Worm (Caenorhabditis elegans) whole organism, late embryonic: ENCODE measurements around the gene Y56A3A.7.

Source experiments
- ceh-45 ChIP-seq: fragments of 200-800 bp; sonication (Bioruptor generic); IDR thresholded peaks from 2 replicates; pipeline ENCODE4 v1.3.6; 2022; ENCODE audit warnings: missing genetic modification reagents, missing genetic modification characterization, missing compliant biosample characterization
- ceh-6 ChIP-seq: fragments of 200-800 bp; sonication (Bioruptor generic); optimal IDR thresholded peaks from 2 replicates; lab custom pipeline; 2018; ENCODE audit warnings: mild to moderate bottlenecking, missing genetic modification characterization, missing compliant biosample characterization
- dmd-4 ChIP-seq: sonication (generic microtip); optimal IDR thresholded peaks from 2 replicates; lab custom pipeline; 2016; ENCODE audit warnings: borderline replicate concordance, missing genetic modification characterization, missing compliant biosample characterization
- hlh-8 ChIP-seq: sonication (generic microtip); optimal IDR thresholded peaks from 2 replicates; lab custom pipeline; 2016; ENCODE audit warnings: missing genotype, missing genetic modification characterization, missing compliant biosample characterization
- nfya-1 ChIP-seq: sonication (generic microtip); optimal IDR thresholded peaks from 2 replicates; lab custom pipeline; 2017; ENCODE audit warnings: missing genetic modification characterization, mild to moderate bottlenecking, missing compliant biosample characterization, antibody characterized with exemption, moderate library complexity
- nhr-11 ChIP-seq: fragments of 150-350 bp; optimal IDR thresholded peaks from 2 replicates; lab custom pipeline; 2014; ENCODE audit warnings: missing biosample characterization, missing genetic modification characterization
- rnt-1 ChIP-seq: sonication (generic microtip); optimal IDR thresholded peaks from 2 replicates; lab custom pipeline; 2016; ENCODE audit warnings: missing genetic modification characterization, missing compliant biosample characterization
- sox-4 ChIP-seq: sonication (generic microtip); optimal IDR thresholded peaks from 2 replicates; lab custom pipeline; 2017; ENCODE audit warnings: mild to moderate bottlenecking, missing genetic modification characterization, inconsistent platforms, missing compliant biosample characterization
- unc-86 ChIP-seq: sonication (generic microtip); optimal IDR thresholded peaks from 2 replicates; lab custom pipeline; 2016; ENCODE audit warnings: missing genetic modification characterization, missing compliant biosample characterization

DNA sequence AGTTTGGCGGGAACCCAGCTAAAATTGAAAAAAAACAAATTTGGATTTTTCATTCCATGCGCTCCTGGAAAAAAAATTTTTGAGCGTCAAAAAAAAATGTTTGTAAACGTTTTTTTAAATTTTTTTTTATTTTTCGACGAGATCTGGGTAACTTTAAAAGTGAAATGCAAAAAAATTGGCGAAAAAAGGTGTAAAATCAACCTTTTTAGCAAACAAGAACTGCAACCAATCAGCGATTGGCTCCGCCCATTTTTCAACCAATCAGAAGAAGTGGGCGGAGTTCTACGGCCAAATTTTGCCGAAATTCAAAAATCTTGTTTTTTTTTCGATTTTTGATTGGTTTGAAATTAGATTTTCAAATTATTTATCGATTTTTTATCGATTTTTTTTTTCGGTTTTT lies 51.3 kb downstream of the Y56A3A.7 start:
- TF ChIP-seq sox-4 (tag; lab: Kevin White, UChicago) (no peak), ceh-6 (no peak), dmd-4 (tag; lab: Kevin White, UChicago) (no peak), rnt-1 (tag; lab: Kevin White, UChicago) (no peak), unc-86 (no peak), nfya-1 (peak; percentile 72), ceh-45 (GFP tag; lab: Robert Waterston, UW) (no peak), hlh-8 (tag; lab: Kevin White, UChicago) (no peak), nhr-11 (no peak)
